Fruit fly (Drosophila melanogaster) whole organism, wandering third instar larva: ENCODE data around the gene CG7992.

Source experiments
- Abd-B ChIP-seq: fragments of >200 bp; optimal IDR thresholded peaks from 2 replicates; lab custom pipeline; 2017; ENCODE audit warnings: missing biosample characterization, missing genetic modification characterization
- CG32264 ChIP-seq: fragments of 200-800 bp; sonication (Bioruptor generic); optimal IDR thresholded peaks from 2 replicates; lab custom pipeline; 2016; ENCODE audit warnings: missing biosample characterization, missing genetic modification characterization
- CG9705 ChIP-seq: fragments of 200-800 bp; sonication (Bioruptor generic); optimal IDR thresholded peaks from 2 replicates; lab custom pipeline; 2018; ENCODE audit warnings: missing biosample characterization, mild to moderate bottlenecking, missing genetic modification characterization
- CrebA ChIP-seq: fragments of 200-800 bp; sonication (Bioruptor generic); optimal IDR thresholded peaks from 2 replicates; lab custom pipeline; 2016; ENCODE audit warnings: missing biosample characterization, mild to moderate bottlenecking, missing genetic modification characterization, borderline replicate concordance
- Dfd ChIP-seq: fragments of >200 bp; optimal IDR thresholded peaks from 2 replicates; lab custom pipeline; 2017; ENCODE audit warnings: missing biosample characterization, missing genetic modification characterization
- Dif ChIP-seq: fragments of 200-275, 200-300 bp; sonication (Bioruptor generic); optimal IDR thresholded peaks from 2 replicates; lab custom pipeline; 2018; ENCODE audit warnings: missing biosample characterization, missing genetic modification characterization; ENCODE audit not compliant: partially characterized antibody
- GATAd ChIP-seq: sonication (Bioruptor generic); optimal IDR thresholded peaks from 2 replicates; lab custom pipeline; 2016; ENCODE audit warnings: missing biosample characterization, missing genetic modification characterization
- HLH106 ChIP-seq: fragments of 200-800 bp; optimal IDR thresholded peaks from 3 replicates; lab custom pipeline; 2019; ENCODE audit warnings: missing biosample characterization, mild to moderate bottlenecking, missing genetic modification characterization, moderate library complexity
- Hnf4 ChIP-seq: fragments of 200-800 bp; sonication (Bioruptor generic); optimal IDR thresholded peaks from 2 replicates; lab custom pipeline; 2016; ENCODE audit warnings: missing biosample characterization, mild to moderate bottlenecking, missing genetic modification characterization
- Hr78 ChIP-seq: fragments of >200 bp; optimal IDR thresholded peaks from 2 replicates; lab custom pipeline; 2017; ENCODE audit warnings: missing biosample characterization, missing genetic modification characterization
- Hr83 ChIP-seq: fragments of 200-300 bp; sonication (Bioruptor generic); optimal IDR thresholded peaks from 2 replicates; lab custom pipeline; 2016; ENCODE audit warnings: missing biosample characterization, mild to moderate bottlenecking, missing genetic modification characterization, moderate library complexity; ENCODE audit not compliant: poor library complexity, severe bottlenecking
- Jra ChIP-seq: sonication (Bioruptor generic); optimal IDR thresholded peaks from 2 replicates; lab custom pipeline; 2016; ENCODE audit warnings: missing biosample characterization, missing genetic modification characterization
- Mio ChIP-seq: sonication (Bioruptor generic); optimal IDR thresholded peaks from 2 replicates; lab custom pipeline; 2016; ENCODE audit warnings: missing biosample characterization, missing genetic modification characterization
- Myc ChIP-seq: fragments of >200 bp; optimal IDR thresholded peaks from 2 replicates; lab custom pipeline; 2017
- N ChIP-seq: fragments of >200 bp; optimal IDR thresholded peaks from 2 replicates; lab custom pipeline; 2018; ENCODE audit warnings: missing biosample characterization, missing external identifiers, missing genetic modification characterization
- OdsH ChIP-seq: fragments of 200-800 bp; sonication (Bioruptor generic); optimal IDR thresholded peaks from 2 replicates; lab custom pipeline; 2016; ENCODE audit warnings: missing biosample characterization, mild to moderate bottlenecking, missing genetic modification characterization
- Rel ChIP-seq, 2 experiments: fragments of 200-800 bp; sonication (Bioruptor generic) in 1 of 2; optimal IDR thresholded peaks; 2 replicates in 1 of 2; 3 replicates in 1 of 2; lab custom pipeline; 2016 to 2019; ENCODE audit warnings: mild to moderate bottlenecking in 2 of 2, missing biosample characterization in 2 of 2, missing genetic modification characterization in 2 of 2, moderate library complexity in 1 of 2
- Sp1 ChIP-seq: fragments of 200-800 bp; sonication (Bioruptor generic); optimal IDR thresholded peaks from 3 replicates; lab custom pipeline; 2019; ENCODE audit warnings: missing biosample characterization, mild to moderate bottlenecking, missing genetic modification characterization, moderate library complexity
- Vsx2 ChIP-seq: fragments of 200-300, 225-300 bp; sonication (Bioruptor generic); optimal IDR thresholded peaks from 2 replicates; lab custom pipeline; 2018; ENCODE audit warnings: missing biosample characterization, missing genetic modification characterization; ENCODE audit not compliant: partially characterized antibody
- br ChIP-seq: fragments of 200-800 bp; sonication (Bioruptor generic); optimal IDR thresholded peaks from 2 replicates; lab custom pipeline; 2016; ENCODE audit warnings: missing biosample characterization, missing genetic modification characterization
- brk ChIP-seq: fragments of 200-800 bp; sonication (Bioruptor generic); optimal IDR thresholded peaks from 2 replicates; lab custom pipeline; 2016; ENCODE audit warnings: missing biosample characterization, mild to moderate bottlenecking, missing genetic modification characterization
- dl ChIP-seq, 2 experiments: fragments of 175-275, 200-275 bp in 1 of 2; fragments of 200-275 bp in 1 of 2; sonication (Bioruptor generic); optimal IDR thresholded peaks; lab custom pipeline; 2018; ENCODE audit warnings: mild to moderate bottlenecking in 2 of 2, missing biosample characterization in 2 of 2, missing genetic modification characterization in 2 of 2, moderate library complexity in 2 of 2; ENCODE audit not compliant: partially characterized antibody in 2 of 2, insufficient read depth in 1 of 2
- dmrt93B ChIP-seq: fragments of 200-800 bp; sonication (Bioruptor generic); optimal IDR thresholded peaks from 2 replicates; lab custom pipeline; 2018; ENCODE audit warnings: missing biosample characterization, mild to moderate bottlenecking, missing genetic modification characterization
- dsf ChIP-seq: sonication (Bioruptor generic); optimal IDR thresholded peaks from 2 replicates; lab custom pipeline; 2016; ENCODE audit warnings: missing biosample characterization, missing genetic modification characterization, borderline replicate concordance
- ey ChIP-seq: fragments of 200-800 bp; sonication (Bioruptor generic); optimal IDR thresholded peaks from 2 replicates; lab custom pipeline; 2016; ENCODE audit warnings: missing biosample characterization, missing genetic modification characterization
- foxo ChIP-seq, 2 experiments: fragments of 200-800 bp; sonication (Bioruptor generic); optimal IDR thresholded peaks; 2 replicates in 1 of 2; 3 replicates in 1 of 2; lab custom pipeline; 2016 to 2017; ENCODE audit warnings: missing biosample characterization in 2 of 2, missing genetic modification characterization in 2 of 2
- fru ChIP-seq: fragments of 200-800 bp; sonication (Bioruptor generic); optimal IDR thresholded peaks from 3 replicates; lab custom pipeline; 2016; ENCODE audit warnings: missing biosample characterization, mild to moderate bottlenecking, missing genetic modification characterization
- h ChIP-seq: fragments of 200-800 bp; sonication (Bioruptor generic); optimal IDR thresholded peaks from 3 replicates; lab custom pipeline; 2016; ENCODE audit warnings: missing biosample characterization, mild to moderate bottlenecking, missing genetic modification characterization
- jim ChIP-seq: fragments of 175-275, 200-325 bp; sonication (Bioruptor generic); optimal IDR thresholded peaks from 2 replicates; lab custom pipeline; 2016; ENCODE audit warnings: missing biosample characterization, mild to moderate bottlenecking, missing genetic modification characterization
- lola ChIP-seq: fragments of >200 bp; optimal IDR thresholded peaks from 2 replicates; lab custom pipeline; 2017; ENCODE audit warnings: missing biosample characterization, missing genetic modification characterization
- pan ChIP-seq: fragments of >200 bp; optimal IDR thresholded peaks from 2 replicates; lab custom pipeline; 2017
- psq ChIP-seq: fragments of 200-800 bp; sonication (Bioruptor generic); optimal IDR thresholded peaks from 3 replicates; lab custom pipeline; 2017; ENCODE audit warnings: missing biosample characterization, mild to moderate bottlenecking, missing genetic modification characterization, moderate library complexity
- rgr ChIP-seq: fragments of 200-800 bp; sonication (Bioruptor generic); optimal IDR thresholded peaks from 3 replicates; lab custom pipeline; 2016; ENCODE audit warnings: missing biosample characterization, mild to moderate bottlenecking, missing genetic modification characterization
- sage ChIP-seq: fragments of 200-800 bp; sonication (Bioruptor generic); optimal IDR thresholded peaks from 2 replicates; lab custom pipeline; 2016; ENCODE audit warnings: missing biosample characterization, mild to moderate bottlenecking, missing genetic modification characterization
- sv ChIP-seq: fragments of 200-800 bp; sonication (Bioruptor generic); optimal IDR thresholded peaks from 3 replicates; lab custom pipeline; 2016; ENCODE audit warnings: missing biosample characterization, missing genetic modification characterization
- tai ChIP-seq: sonication (Bioruptor generic); optimal IDR thresholded peaks from 2 replicates; lab custom pipeline; 2016; ENCODE audit warnings: missing biosample characterization, missing genetic modification characterization
- usp ChIP-seq: fragments of >200 bp; optimal IDR thresholded peaks from 2 replicates; lab custom pipeline; 2017; ENCODE audit warnings: missing biosample characterization, missing genetic modification characterization
- woc ChIP-seq: sonication (Bioruptor generic); optimal IDR thresholded peaks from 2 replicates; lab custom pipeline; 2016; ENCODE audit warnings: missing biosample characterization, mild to moderate bottlenecking, missing genetic modification characterization

CG7992 gene

dm6 chrX:19293320-19293719 is 46.3 kb upstream of the CG7992 start:
- no peak for TF ChIP-seq OdsH (GFP tag; lab: Kevin White, UChicago)
- TF ChIP-seq sage (GFP tag; lab: Kevin White, UChicago): no peak
- TF ChIP-seq N (GFP tag; lab: Kevin White, UChicago): no peak
- no peak for TF ChIP-seq Dfd (GFP tag; lab: Kevin White, UChicago)
- TF ChIP-seq br (GFP tag; lab: Kevin White, UChicago): no peak
- no peak for TF ChIP-seq Vsx2 (GFP tag; lab: Kevin White, UChicago)

- TF ChIP-seq fru (GFP tag; lab: Kevin White, UChicago) (peak; percentile 14), rgr (peak; percentile 11), sage (GFP tag; lab: Kevin White, UChicago) (no peak), h (GFP tag; lab: Kevin White, UChicago) (peak; percentile 15), foxo (GFP tag; optimal IDR thresholded peaks at IDR 0.05; lab: Kevin White, UChicago) (peak in 1 of 2 experiments; percentile 14), HLH106 (tag; lab: Kevin White, UChicago) (peak; percentile 2), GATAd (GFP tag; lab: Kevin White, UChicago) (no peak), Rel (GFP tag; optimal IDR thresholded peaks at IDR 0.05; lab: Kevin White, UChicago) (no peak), Rel (tag; optimal IDR thresholded peaks at IDR 0.05; lab: Kevin White, UChicago) (peak; percentile 26), Sp1 (peak; percentile 8), ey (GFP tag; lab: Kevin White, UChicago) (peak; percentile 19), psq (peak; percentile 23), OdsH (GFP tag; lab: Kevin White, UChicago) (peak; percentile 15), lola (GFP tag; lab: Kevin White, UChicago) (no peak), Hr83 (GFP tag; lab: Kevin White, UChicago) (no peak)
Observed at dm6 chrX:19291780-19292605, 44.9 kb upstream of the CG7992 start.

- no peak for TF ChIP-seq N (GFP tag; lab: Kevin White, UChicago)
- TF ChIP-seq Vsx2 (GFP tag; lab: Kevin White, UChicago): no peak
- peak; percentile 98 for TF ChIP-seq woc (GFP tag; lab: Kevin White, UChicago)
- peak; percentile 92 for TF ChIP-seq psq
- no peak for TF ChIP-seq dl (GFP tag; optimal IDR thresholded peaks at IDR 0.05; lab: Kevin White, UChicago; ENCODE audit: insufficient read depth in 1 of 2, partially characterized antibody in 2 of 2)
- TF ChIP-seq Sp1: peak; percentile 96
- TF ChIP-seq jim (GFP tag; lab: Kevin White, UChicago): peak; percentile 90
- TF ChIP-seq usp (GFP tag; lab: Kevin White, UChicago): no peak
- TF ChIP-seq GATAd (GFP tag; lab: Kevin White, UChicago): peak; percentile 93
- peak; percentile 98 for TF ChIP-seq h (GFP tag; lab: Kevin White, UChicago)
- peak; percentile 96 for TF ChIP-seq dmrt93B
- peak; percentile 98 for TF ChIP-seq HLH106 (tag; lab: Kevin White, UChicago)
- peak; percentile 97 for TF ChIP-seq tai (GFP tag; lab: Kevin White, UChicago)
- peak; percentile 97 for TF ChIP-seq CG9705 (GFP tag; lab: Kevin White, UChicago)
- TF ChIP-seq pan (lab: Kevin White, UChicago): no peak
- TF ChIP-seq Mio (GFP tag; lab: Kevin White, UChicago): peak; percentile 78
- peak; percentile 82 for TF ChIP-seq CrebA (GFP tag; lab: Kevin White, UChicago)
- TF ChIP-seq OdsH (GFP tag; lab: Kevin White, UChicago): peak; percentile 94
- TF ChIP-seq Hnf4 (GFP tag; lab: Kevin White, UChicago): peak; percentile 99
- TF ChIP-seq brk (GFP tag; lab: Kevin White, UChicago): peak; percentile 92
- TF ChIP-seq Abd-B (GFP tag; lab: Kevin White, UChicago): no peak
- TF ChIP-seq br (GFP tag; lab: Kevin White, UChicago): peak; percentile 98
- TF ChIP-seq lola (GFP tag; lab: Kevin White, UChicago): no peak
- TF ChIP-seq foxo (GFP tag; optimal IDR thresholded peaks at IDR 0.05; lab: Kevin White, UChicago): peak; percentile 92 to 98
- TF ChIP-seq sv (GFP tag; lab: Kevin White, UChicago): peak; percentile 80
- TF ChIP-seq Dif: no peak
- peak; percentile 97 for TF ChIP-seq rgr
- TF ChIP-seq ey (GFP tag; lab: Kevin White, UChicago): peak; percentile 98
- no peak for TF ChIP-seq Myc (lab: Kevin White, UChicago)
- TF ChIP-seq Dfd (GFP tag; lab: Kevin White, UChicago): no peak
- TF ChIP-seq Jra: peak; percentile 95
- peak; percentile 92 for TF ChIP-seq Rel (GFP tag; optimal IDR thresholded peaks at IDR 0.05; lab: Kevin White, UChicago)
- TF ChIP-seq Rel (tag; optimal IDR thresholded peaks at IDR 0.05; lab: Kevin White, UChicago): peak; percentile 91
- peak; percentile 87 for TF ChIP-seq dsf (GFP tag; lab: Kevin White, UChicago)
- TF ChIP-seq Hr83 (GFP tag; lab: Kevin White, UChicago): peak; percentile 95
- TF ChIP-seq Hr78: no peak
- peak; percentile 98 for TF ChIP-seq fru (GFP tag; lab: Kevin White, UChicago)
- TF ChIP-seq sage (GFP tag; lab: Kevin White, UChicago): peak; percentile 97
- peak; percentile 97 for TF ChIP-seq CG32264
Observed at dm6 chrX:19289318-19289970, 42.4 kb upstream of the CG7992 start.
